Fruit fly (Drosophila melanogaster) whole organism, pupa: ENCODE data around the gene RpS26.

Source experiments
- CG10348 ChIP-seq: fragments of 200-800 bp; sonication (Bioruptor generic); IDR thresholded peaks from 2 replicates; pipeline ENCODE4 v1.3.6; 2022; ENCODE audit warnings: missing biosample characterization, missing genetic modification characterization
- CG12605 ChIP-seq: fragments of 200-800 bp; sonication (Bioruptor generic); IDR thresholded peaks from 2 replicates; pipeline ENCODE4 v1.3.6; 2022; ENCODE audit warnings: missing biosample characterization, missing genetic modification characterization
- CG13204 ChIP-seq: fragments of 200-800 bp; sonication (Bioruptor generic); optimal IDR thresholded peaks from 2 replicates; lab custom pipeline; 2018; ENCODE audit warnings: missing biosample characterization, mild to moderate bottlenecking, missing genetic modification characterization, moderate library complexity
- CG14655 ChIP-seq: fragments of 200-800 bp; sonication (Bioruptor generic); optimal IDR thresholded peaks from 3 replicates; lab custom pipeline; 2017; ENCODE audit warnings: mild to moderate bottlenecking, missing biosample characterization, missing genetic modification reagents, missing genetic modification characterization
- CG15710 ChIP-seq: fragments of 200-800 bp; sonication (Bioruptor generic); optimal IDR thresholded peaks from 2 replicates; lab custom pipeline; 2018; ENCODE audit warnings: missing biosample characterization, mild to moderate bottlenecking, missing genetic modification characterization, moderate library complexity
- CG17806 ChIP-seq: fragments of 200-800 bp; sonication (Bioruptor generic); optimal IDR thresholded peaks from 2 replicates; lab custom pipeline; 2018; ENCODE audit warnings: missing biosample characterization, mild to moderate bottlenecking, missing genetic modification characterization, moderate library complexity
- CG32121 ChIP-seq: fragments of 200-800 bp; sonication (Bioruptor generic); IDR thresholded peaks from 2 replicates; pipeline ENCODE4 v1.3.6; 2022; ENCODE audit warnings: missing biosample characterization, missing genetic modification characterization
- CG34367 ChIP-seq: fragments of 200-800 bp; sonication (Bioruptor generic); optimal IDR thresholded peaks from 2 replicates; lab custom pipeline; 2018; ENCODE audit warnings: missing biosample characterization, mild to moderate bottlenecking, missing genetic modification characterization
- CG4496 ChIP-seq: fragments of 200-800 bp; sonication (Bioruptor generic); IDR thresholded peaks from 3 replicates; pipeline ENCODE4 v1.3.6; 2022; ENCODE audit warnings: missing biosample characterization, missing genetic modification characterization
- CG8159 ChIP-seq: fragments of 200-800 bp; sonication (Bioruptor generic); optimal IDR thresholded peaks from 3 replicates; lab custom pipeline; 2018; ENCODE audit warnings: missing biosample characterization, mild to moderate bottlenecking, missing genetic modification characterization, moderate library complexity
- CG8301 ChIP-seq: fragments of 200-800 bp; sonication (Bioruptor generic); optimal IDR thresholded peaks from 2 replicates; lab custom pipeline; 2018; ENCODE audit warnings: missing biosample characterization, mild to moderate bottlenecking, missing genetic modification characterization
- CG9948 ChIP-seq: fragments of 200-800 bp; sonication (Bioruptor generic); optimal IDR thresholded peaks from 2 replicates; lab custom pipeline; 2018; ENCODE audit warnings: missing biosample characterization, mild to moderate bottlenecking, missing genetic modification characterization, moderate library complexity
- D1 ChIP-seq: fragments of 200-800 bp; sonication (Bioruptor generic); optimal IDR thresholded peaks from 2 replicates; lab custom pipeline; 2018; ENCODE audit warnings: missing biosample characterization, mild to moderate bottlenecking, missing genetic modification characterization, moderate library complexity
- EcR ChIP-seq: fragments of 200-800 bp; sonication (Bioruptor generic); optimal IDR thresholded peaks from 3 replicates; lab custom pipeline; 2019; ENCODE audit warnings: missing biosample characterization, missing genetic modification characterization, mild to moderate bottlenecking, moderate library complexity, missing genetic modification reagents
- Ets98B ChIP-seq: fragments of 200-800 bp; sonication (Bioruptor generic); IDR thresholded peaks from 2 replicates; pipeline ENCODE4 v1.3.6; 2022; ENCODE audit warnings: missing biosample characterization, missing genetic modification characterization
- Pif1A ChIP-seq: fragments of 200-800 bp; sonication (Bioruptor generic); optimal IDR thresholded peaks from 3 replicates; lab custom pipeline; 2016; ENCODE audit warnings: missing biosample characterization, missing genetic modification characterization
- Pif1B ChIP-seq: fragments of 200-800 bp; sonication (Bioruptor generic); optimal IDR thresholded peaks from 3 replicates; lab custom pipeline; 2016; ENCODE audit warnings: missing biosample characterization, missing genetic modification characterization
- Snoo ChIP-seq: fragments of 200-800 bp; sonication (Bioruptor generic); optimal IDR thresholded peaks from 3 replicates; lab custom pipeline; 2017; ENCODE audit warnings: missing biosample characterization, mild to moderate bottlenecking, missing genetic modification characterization, inconsistent platforms
- fd96Ca ChIP-seq: fragments of 200-800 bp; sonication (Bioruptor generic); IDR thresholded peaks from 3 replicates; pipeline ENCODE4 v1.3.6; 2022; ENCODE audit warnings: missing biosample characterization, missing genetic modification characterization
- gl ChIP-seq: fragments of 200-800 bp; sonication (Bioruptor generic); optimal IDR thresholded peaks from 2 replicates; lab custom pipeline; 2018; ENCODE audit warnings: missing biosample characterization, mild to moderate bottlenecking, missing genetic modification characterization
- rn ChIP-seq: fragments of 200-800 bp; sonication (Bioruptor generic); IDR thresholded peaks from 2 replicates; pipeline ENCODE4 v1.3.6; 2022; ENCODE audit warnings: missing biosample characterization, missing genetic modification characterization

Gene RpS26

DNA sequence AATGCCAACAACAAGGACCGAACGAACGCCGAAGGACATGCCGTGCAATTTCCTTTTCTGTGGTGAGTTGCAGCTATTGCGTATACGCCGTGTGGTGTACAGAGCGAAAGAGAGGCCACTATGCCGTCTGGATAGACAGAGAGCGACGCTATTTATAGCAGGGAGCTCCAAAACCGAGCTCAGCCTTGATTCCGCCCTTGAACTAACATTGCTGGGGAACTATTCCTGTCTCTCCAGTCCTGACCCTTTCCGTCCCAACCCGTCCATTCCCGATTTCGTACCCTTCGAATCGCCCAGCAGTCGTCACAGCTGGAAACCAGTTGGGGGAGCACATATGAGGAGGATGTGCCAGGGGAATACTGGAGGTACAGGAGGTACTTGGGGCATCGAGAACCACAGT, 15.4 kb upstream of the RpS26 start:
- no peak for TF ChIP-seq Pif1B (GFP tag; lab: Kevin White, UChicago)
- TF ChIP-seq Pif1A, result no peak
- TF ChIP-seq EcR (GFP tag; lab: Kevin White, UChicago), result peak; percentile 89
- no peak for TF ChIP-seq CG12605
- TF ChIP-seq CG17806 (tag; lab: Kevin White, UChicago), result no peak
- no peak for TF ChIP-seq CG32121
- TF ChIP-seq Ets98B (GFP tag; lab: Robert Waterston, UW), result no peak
- TF ChIP-seq CG9948 (tag; lab: Kevin White, UChicago), result no peak
- 0 out of 3 replicates have a peak, but pooled peaks have one; percentile 32 for TF ChIP-seq CG4496 (GFP tag; lab: Robert Waterston, UW)
- no peak for TF ChIP-seq Snoo (tag; lab: Kevin White, UChicago)
- TF ChIP-seq CG13204 (GFP tag; lab: Kevin White, UChicago), result peak; percentile 57

- peak; percentile 56; the same call in 2 of the 3 replicates for TF ChIP-seq CG4496 (GFP tag; lab: Robert Waterston, UW)
- TF ChIP-seq gl (tag; lab: Kevin White, UChicago), result peak; percentile 73
- TF ChIP-seq Ets98B (GFP tag; lab: Robert Waterston, UW), result peak; percentile 55; the same call in 1 of the 2 replicates
- peak; percentile 19 for TF ChIP-seq CG8301
- TF ChIP-seq CG13204 (GFP tag; lab: Kevin White, UChicago), result peak; percentile 63
- peak; percentile 42 for TF ChIP-seq CG15710 (tag; lab: Kevin White, UChicago)
- no peak for TF ChIP-seq CG10348
- TF ChIP-seq Pif1B (GFP tag; lab: Kevin White, UChicago), result peak; percentile 43
- peak; percentile 73; the same call in 1 of the 3 replicates for TF ChIP-seq fd96Ca (GFP tag; lab: Robert Waterston, UW)
- TF ChIP-seq Pif1A, result peak; percentile 38
- TF ChIP-seq Snoo (tag; lab: Kevin White, UChicago), result no peak
- peak; percentile 77 for TF ChIP-seq CG12605
- TF ChIP-seq CG14655, result peak; percentile 33
- TF ChIP-seq CG8159 (tag; lab: Kevin White, UChicago), result no peak
- no peak for TF ChIP-seq CG9948 (tag; lab: Kevin White, UChicago)
- TF ChIP-seq D1 (tag; lab: Kevin White, UChicago), result no peak
- TF ChIP-seq rn (GFP tag; lab: Robert Waterston, UW), result no peak
- peak; percentile 95 for TF ChIP-seq EcR (GFP tag; lab: Kevin White, UChicago)
- TF ChIP-seq CG34367 (tag; lab: Kevin White, UChicago), result peak; percentile 16
- no peak for TF ChIP-seq CG17806 (tag; lab: Kevin White, UChicago)
- peak; percentile 42; the same call in 1 of the 2 replicates for TF ChIP-seq CG32121
These were observed 14.0 kb upstream of the RpS26 start for dm6 chr2L:18456932-18457583.

DNA sequence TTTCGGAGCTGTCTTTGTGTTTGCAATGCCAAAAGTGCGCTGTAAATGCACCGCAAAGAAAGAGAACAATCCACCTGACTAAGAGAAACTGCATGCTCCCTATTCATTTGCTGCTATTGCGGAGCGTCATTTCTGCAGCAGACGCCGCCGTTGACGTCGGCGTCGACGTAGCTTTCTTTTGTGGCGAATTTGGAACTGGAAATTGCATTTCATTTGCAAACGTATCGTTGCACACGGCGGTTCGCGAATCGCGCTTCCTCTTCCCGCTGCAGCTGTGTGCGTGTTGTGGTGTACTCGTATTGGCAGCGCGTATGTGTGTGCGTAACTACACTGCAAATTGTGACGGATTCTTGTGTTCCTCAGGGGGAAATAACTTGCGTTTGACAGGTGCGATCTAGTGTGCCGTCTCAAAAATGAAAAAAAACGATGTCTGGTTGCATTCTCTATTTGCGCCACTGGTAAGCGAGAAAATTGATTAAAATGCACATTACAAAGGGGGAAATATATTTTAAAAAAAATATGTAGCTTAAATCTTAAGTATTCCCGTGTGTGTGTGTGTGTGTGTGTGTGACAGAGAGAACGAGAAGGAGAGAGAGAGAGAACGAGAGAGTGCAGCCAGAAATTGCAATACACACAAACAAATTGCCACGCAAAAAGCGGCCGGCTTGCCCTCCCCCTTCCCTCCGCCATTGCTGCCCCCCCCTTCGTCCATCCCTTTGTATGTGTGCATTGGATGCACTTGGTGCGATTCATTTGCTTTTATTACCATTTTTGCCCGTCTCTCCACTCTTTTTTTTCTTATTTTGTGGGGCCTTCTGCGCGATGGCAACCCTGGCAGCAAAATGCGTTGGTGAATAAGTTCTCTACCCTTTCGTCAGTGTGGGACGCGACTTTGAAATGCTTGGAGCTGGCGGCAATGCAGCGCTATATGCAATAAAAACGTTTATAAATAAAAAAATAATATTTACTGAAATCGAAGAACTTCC, 12.7 kb upstream of the RpS26 start:
- TF ChIP-seq CG17806 (tag; lab: Kevin White, UChicago) (peak; percentile 98), CG10348 (0 out of 2 replicates have a peak, but pooled peaks have one; percentile 8), CG13204 (GFP tag; lab: Kevin White, UChicago) (peak; percentile 100), Pif1B (GFP tag; lab: Kevin White, UChicago) (peak; percentile 85), CG8301 (peak; percentile 97), CG4496 (GFP tag; lab: Robert Waterston, UW) (peak; percentile 100), Pif1A (peak; percentile 91), Snoo (tag; lab: Kevin White, UChicago) (peak; percentile 65), CG15710 (tag; lab: Kevin White, UChicago) (peak; percentile 99), fd96Ca (GFP tag; lab: Robert Waterston, UW) (peak; percentile 99), CG14655 (peak; percentile 99), Ets98B (GFP tag; lab: Robert Waterston, UW) (peak; percentile 99), CG32121 (peak; percentile 99), D1 (tag; lab: Kevin White, UChicago) (peak; percentile 85), CG9948 (tag; lab: Kevin White, UChicago) (peak; percentile 95), EcR (GFP tag; lab: Kevin White, UChicago) (peak; percentile 88), rn (GFP tag; lab: Robert Waterston, UW) (peak; percentile 99), CG8159 (tag; lab: Kevin White, UChicago) (peak; percentile 97), gl (tag; lab: Kevin White, UChicago) (peak; percentile 100), CG12605 (peak; percentile 99), CG34367 (tag; lab: Kevin White, UChicago) (peak; percentile 97)
- TF ChIP-seq, all 21 proteins: peak for 21

- TF ChIP-seq CG4496 (GFP tag; lab: Robert Waterston, UW), result 0 out of 3 replicates have a peak, but pooled peaks have one; percentile 34
- TF ChIP-seq D1 (tag; lab: Kevin White, UChicago), result no peak
These were observed 11.2 kb upstream of the RpS26 start, which contains the start of the genes bsf and Ntf-2r for dm6 chr2L:18454128-18454788. TSS of gene bsf (minus strand) at chr2L:18454587. TSS of gene Ntf-2r (plus strand) at chr2L:18454649.
